Fruit fly (Drosophila melanogaster): ENCODE data around the gene CG12011.

CG12011 gene

DNA sequence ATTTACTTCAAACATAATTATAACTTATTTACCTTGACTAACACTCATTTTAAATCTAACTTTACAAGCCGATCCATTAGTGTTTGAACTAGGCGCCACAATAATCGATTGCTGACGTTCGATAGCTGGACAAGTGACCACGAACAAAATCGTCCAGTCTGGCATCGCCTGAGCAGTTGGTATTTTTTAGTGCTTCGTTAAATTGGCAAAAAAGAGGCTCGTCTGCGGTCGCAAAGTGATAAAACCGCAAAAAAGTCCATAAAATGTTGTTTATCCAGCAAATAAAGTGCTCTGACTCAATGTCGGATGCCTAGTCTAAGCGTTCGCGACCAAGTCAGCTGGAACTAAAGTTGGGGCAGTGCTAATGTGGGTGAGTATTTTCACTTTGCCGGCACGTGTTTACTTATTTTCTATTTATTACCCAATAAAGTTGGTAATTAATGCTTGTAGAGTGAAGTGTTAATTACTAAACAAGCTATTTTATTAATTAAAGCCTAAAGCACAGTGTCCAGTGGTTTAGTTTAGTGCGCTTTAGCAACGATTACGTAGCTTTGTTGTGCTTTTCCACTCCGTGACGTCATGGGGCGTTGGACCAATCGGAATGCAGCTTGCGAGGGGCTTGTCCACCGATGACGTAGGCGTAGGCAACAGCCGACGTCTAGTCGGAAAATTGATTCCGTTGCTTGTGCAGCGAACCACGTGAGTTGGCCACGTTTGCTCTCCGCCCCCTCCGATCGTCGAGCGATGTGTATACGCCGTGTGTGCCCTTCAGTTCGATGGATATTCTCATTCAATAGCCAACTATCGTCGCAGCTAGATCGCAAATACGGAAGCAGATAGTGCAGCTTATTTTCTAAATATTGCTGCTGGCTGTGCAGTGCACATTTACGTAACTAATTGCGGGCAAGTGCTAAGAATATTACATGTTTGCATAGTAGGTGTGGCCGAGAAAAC lies 44.2 kb downstream of the CG12011 start, which contains the start of gene Gk2 (continued):
- no peak for TF ChIP-seq p53 (GFP tag; optimal IDR thresholded peaks at IDR 0.05)
- TF ChIP-seq schlank (tag; optimal IDR thresholded peaks at IDR 0.05) = no peak
- TF ChIP-seq hb (GFP tag; IDR thresholded peaks at IDR 0.05; ENCODE audit: partially characterized antibody) = no peak
- peak; percentile 56 for TF ChIP-seq CG16813 (GFP tag; IDR thresholded peaks at IDR 0.05; ENCODE audit: partially characterized antibody)
- TF ChIP-seq Atf6 (GFP tag; IDR thresholded peaks at IDR 0.05) = no peak
- peak; percentile 44 for TF ChIP-seq Abd-B (GFP tag; optimal IDR thresholded peaks at IDR 0.05)
- TF ChIP-seq CG15269 (tag; optimal IDR thresholded peaks at IDR 0.05) = no peak
- no peak for TF ChIP-seq CG6254 (GFP tag; optimal IDR thresholded peaks at IDR 0.05)
- peak; percentile 38 for TF ChIP-seq MBD-R2 (GFP tag; IDR thresholded peaks at IDR 0.05)
- TF ChIP-seq CG13894 (tag; optimal IDR thresholded peaks at IDR 0.05) = peak; percentile 23
- TF ChIP-seq so (GFP tag; IDR thresholded peaks at IDR 0.05) = no peak
- TF ChIP-seq chm (GFP tag; IDR thresholded peaks at IDR 0.05) = no peak
- TF ChIP-seq twi (tag; optimal IDR thresholded peaks at IDR 0.05) = no peak
- no peak for TF ChIP-seq CG31441 (GFP tag; IDR thresholded peaks at IDR 0.05)
- no peak for TF ChIP-seq vfl (GFP tag; optimal IDR thresholded peaks at IDR 0.05)
- TF ChIP-seq CG7372 (GFP tag; IDR thresholded peaks at IDR 0.05) = no peak
- no peak for TF ChIP-seq sim (GFP tag; IDR thresholded peaks at IDR 0.05)
- no peak for TF ChIP-seq wor (GFP tag; IDR thresholded peaks at IDR 0.05)
- no peak for TF ChIP-seq Dad (GFP tag; optimal IDR thresholded peaks at IDR 0.05)
- no peak for TF ChIP-seq CG30403 (GFP tag; optimal IDR thresholded peaks at IDR 0.05)
- TF ChIP-seq CG3847 (GFP tag; IDR thresholded peaks at IDR 0.05) = peak; percentile 40
- no peak for TF ChIP-seq CG8924 (tag; optimal IDR thresholded peaks at IDR 0.05)
- 0 out of 3 replicates have a peak, but pooled peaks have one; percentile 47 for TF ChIP-seq Opbp (GFP tag; IDR thresholded peaks at IDR 0.05; ENCODE audit: partially characterized antibody)
- TF ChIP-seq nerfin-1 (tag; optimal IDR thresholded peaks at IDR 0.05) = no peak
- no peak for TF ChIP-seq nmo (GFP tag; optimal IDR thresholded peaks at IDR 0.05)
- 0 out of 2 replicates have a peak, but pooled peaks have one; percentile 13 for TF ChIP-seq CG17328 (GFP tag; IDR thresholded peaks at IDR 0.05)
- no peak for TF ChIP-seq knrl (GFP tag; IDR thresholded peaks at IDR 0.05; ENCODE audit: partially characterized antibody)
- TF ChIP-seq eve (GFP tag; optimal IDR thresholded peaks at IDR 0.05) = no peak
- no peak for TF ChIP-seq repo (GFP tag; optimal IDR thresholded peaks at IDR 0.05)
- peak; percentile 28 for TF ChIP-seq CG33213 (GFP tag; optimal IDR thresholded peaks at IDR 0.05)
- TF ChIP-seq Optix (GFP tag; IDR thresholded peaks at IDR 0.05) = no peak
- TF ChIP-seq sd (tag; optimal IDR thresholded peaks at IDR 0.05) = no peak
- no peak for TF ChIP-seq lola (GFP tag; optimal IDR thresholded peaks at IDR 0.05)
- peak; percentile 58 for TF ChIP-seq BtbVII (GFP tag; optimal IDR thresholded peaks at IDR 0.05)
- TF ChIP-seq toy (GFP tag; IDR thresholded peaks at IDR 0.05) = no peak
- peak; percentile 49; the same call in 1 of the 2 replicates for TF ChIP-seq unc-4 (GFP tag; IDR thresholded peaks at IDR 0.05; ENCODE audit: partially characterized antibody)
- TF ChIP-seq CG6854 (GFP tag; optimal IDR thresholded peaks at IDR 0.05) = no peak
- no peak for TF ChIP-seq ranshi (GFP tag; IDR thresholded peaks at IDR 0.05)
- no peak for TF ChIP-seq CG30431 (GFP tag; optimal IDR thresholded peaks at IDR 0.05)
- TF ChIP-seq cad (GFP tag; optimal IDR thresholded peaks at IDR 0.05) = no peak
- TF ChIP-seq HHEX (GFP tag; optimal IDR thresholded peaks at IDR 0.05) = no peak
- TF ChIP-seq kay (GFP tag; optimal IDR thresholded peaks at IDR 0.05) = no peak
- no peak for TF ChIP-seq mld (GFP tag; IDR thresholded peaks at IDR 0.05; ENCODE audit: partially characterized antibody)
- peak; percentile 50 for TF ChIP-seq CG14860 (GFP tag; IDR thresholded peaks at IDR 0.05; ENCODE audit: partially characterized antibody)
- peak; percentile 7 for TF ChIP-seq CG10267 (tag; optimal IDR thresholded peaks at IDR 0.05)
- peak; percentile 72 for TF ChIP-seq sens (GFP tag)
- no peak for TF ChIP-seq ATbp (GFP tag; optimal IDR thresholded peaks at IDR 0.05)
- TF ChIP-seq mam (GFP tag; optimal IDR thresholded peaks at IDR 0.05) = no peak
